Worm (Caenorhabditis elegans): ENCODE measurements around the gene H08J19.1.
A peak's percentile ranks its signal among the peaks of the same experiment; 100 is the strongest.

H08J19.1 gene

DNA sequence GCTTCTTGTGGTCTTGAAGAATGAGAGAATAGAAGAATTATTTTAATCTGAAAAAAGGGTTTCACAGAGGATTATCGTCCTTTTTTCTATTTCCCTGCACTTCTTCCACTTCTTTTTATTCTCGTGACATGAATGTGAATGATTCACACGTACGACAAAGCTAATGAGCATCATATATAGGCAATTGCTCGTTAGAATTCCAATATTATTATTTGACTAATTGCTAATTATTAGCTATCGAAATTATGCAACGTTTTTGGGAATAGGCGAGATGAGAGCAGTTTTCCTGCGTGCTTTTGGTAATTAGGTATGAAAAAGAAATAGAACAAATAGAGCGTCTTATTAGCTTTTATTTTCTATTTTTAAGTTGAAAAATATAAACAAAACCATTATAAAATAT is 15.0 kb downstream of the H08J19.1 start:
- no peak for TF ChIP-seq Y67H2A.10 (GFP tag; conservative IDR thresholded peaks at IDR 0.05)
- TF ChIP-seq ztf-28 (GFP tag; IDR thresholded peaks at IDR 0.05), result no peak
- TF ChIP-seq hmg-20 (GFP tag; IDR thresholded peaks at IDR 0.05), result no peak
- no peak for TF ChIP-seq somi-1 (GFP tag; optimal IDR thresholded peaks at IDR 0.05)
- TF ChIP-seq ceh-79 (tag; optimal IDR thresholded peaks at IDR 0.05), result no peak

DNA sequence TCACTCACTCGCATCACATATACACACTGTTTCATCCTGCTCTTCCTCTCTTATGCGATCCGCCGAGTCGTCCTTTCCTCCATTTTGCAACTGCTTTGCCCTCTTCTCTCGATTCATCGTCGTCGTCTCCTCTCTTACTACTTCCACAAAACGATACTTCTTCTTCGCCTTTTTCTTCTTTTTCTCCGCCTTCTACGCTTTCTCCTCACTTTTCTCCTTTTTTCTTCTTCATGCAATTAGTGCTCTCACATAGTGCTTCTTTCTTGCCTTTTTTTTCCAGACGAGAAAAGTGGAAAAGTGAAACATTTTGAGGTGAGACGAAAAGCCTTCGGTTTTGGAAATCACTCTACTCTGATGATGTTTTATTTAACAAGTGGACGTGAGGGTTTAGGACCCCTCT is 16.8 kb downstream of the H08J19.1 start:
- TF ChIP-seq zim-3 (tag; optimal IDR thresholded peaks at IDR 0.05), result no peak
- no peak for TF ChIP-seq Y53G8AR.9 (GFP tag; conservative IDR thresholded peaks at IDR 0.05)
- no peak for TF ChIP-seq chd-7 (tag; optimal IDR thresholded peaks at IDR 0.05)
- TF ChIP-seq him-1 (tag; optimal IDR thresholded peaks at IDR 0.05), result no peak
- TF ChIP-seq attf-3 (GFP tag; conservative IDR thresholded peaks at IDR 0.05), result no peak
- TF ChIP-seq dox-1 (GFP tag; IDR thresholded peaks at IDR 0.05), result no peak
- no peak for TF ChIP-seq pha-4 (tag; optimal IDR thresholded peaks at IDR 0.05)
- no peak for TF ChIP-seq aptf-2 (GFP tag; conservative IDR thresholded peaks at IDR 0.05)
- no peak for TF ChIP-seq bed-2 (GFP tag; IDR thresholded peaks at IDR 0.05)
- TF ChIP-seq ceh-100 (GFP tag; IDR thresholded peaks at IDR 0.05), result no peak
- no peak for TF ChIP-seq snpc-1.3 (tag; optimal IDR thresholded peaks at IDR 0.05; ENCODE audit: insufficient read depth)
- no peak for TF ChIP-seq Y67H2A.10 (GFP tag; conservative IDR thresholded peaks at IDR 0.05)
- no peak for TF ChIP-seq bed-1 (GFP tag; IDR thresholded peaks at IDR 0.05)
- no peak for TF ChIP-seq madf-10 (tag; optimal IDR thresholded peaks at IDR 0.05)

ce11 chrX:15663740-15664139 is 21.0 kb downstream of the H08J19.1 start:
- TF ChIP-seq madf-3 (GFP tag; IDR thresholded peaks at IDR 0.05) (no peak), lag-1 (GFP tag; IDR thresholded peaks at IDR 0.05) (no peak), Y67H2A.10 (GFP tag; conservative IDR thresholded peaks at IDR 0.05) (no peak), ztf-18 (tag; optimal IDR thresholded peaks at IDR 0.05) (no peak), attf-3 (GFP tag; conservative IDR thresholded peaks at IDR 0.05) (no peak), tlf-1 (GFP tag; optimal IDR thresholded peaks at IDR 0.05) (no peak), repo-1 (tag; optimal IDR thresholded peaks at IDR 0.05) (no peak), snpc-4 (GFP tag; optimal IDR thresholded peaks at IDR 0.05) (no peak), snpc-4 (tag; optimal IDR thresholded peaks at IDR 0.05) (peak in 2 of 4 experiments; percentile 88 to 89)

DNA sequence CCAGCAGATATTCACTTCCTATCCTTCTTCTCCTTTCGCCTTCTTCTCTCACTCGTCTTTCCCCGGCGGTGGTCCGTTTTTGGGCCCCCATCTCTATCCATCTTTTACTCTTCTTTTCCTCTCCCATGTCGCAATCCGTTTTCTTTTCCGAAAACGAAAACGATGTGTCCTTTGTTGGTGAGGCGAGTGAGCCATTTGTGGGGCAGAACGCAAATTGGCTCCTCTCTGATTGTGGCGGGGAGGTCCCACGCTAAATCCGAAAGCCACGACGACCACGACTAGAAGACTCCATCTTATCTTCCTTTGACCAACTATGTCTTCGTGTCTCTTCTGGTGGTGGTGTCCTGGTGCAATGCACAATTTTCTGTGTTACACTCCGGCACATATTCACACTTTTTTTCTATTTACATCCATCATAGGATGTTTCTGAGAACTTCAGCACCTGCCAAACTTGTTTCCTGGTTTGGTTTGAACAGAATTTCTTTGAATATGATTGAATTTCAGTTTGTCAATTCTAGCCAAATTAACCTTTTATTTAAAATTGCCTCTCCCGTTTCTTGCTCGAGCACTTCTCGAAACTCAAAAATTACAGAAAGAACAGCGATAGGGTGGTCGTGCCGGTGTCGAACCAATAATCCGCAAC is 23.6 kb downstream of the H08J19.1 start, which contains the start of gene pcdr-1:
pcdr-1 (plus strand) TSS at position 593 of the 643 bp plus-strand sequence.
- TF ChIP-seq aptf-3 (GFP tag; IDR thresholded peaks at IDR 0.05) (no peak), zfh-2 (GFP tag; conservative IDR thresholded peaks at IDR 0.05) (peak; percentile 39; the same call in 1 of the 2 replicates)

ce11 chrX:15668053-15668599 is 25.4 kb downstream of the H08J19.1 start:
- TF ChIP-seq ztf-3 (GFP tag; optimal IDR thresholded peaks at IDR 0.05) (peak; percentile 51), lir-1 (GFP tag; conservative IDR thresholded peaks at IDR 0.05) (0 out of 2 replicates have a peak, but pooled peaks have one; percentile 25), snpc-4 (GFP tag; optimal IDR thresholded peaks at IDR 0.05) (no peak), snpc-4 (tag; optimal IDR thresholded peaks at IDR 0.05) (peak in 2 of 4 experiments; percentile 38 to 64), Y79H2A.3 (GFP tag; conservative IDR thresholded peaks at IDR 0.05) (no peak), rcor-1 (GFP tag; IDR thresholded peaks at IDR 0.05) (no peak), unc-62 (GFP tag; optimal IDR thresholded peaks at IDR 0.05) (no peak), let-607 (tag; optimal IDR thresholded peaks at IDR 0.05) (no peak), bed-1 (GFP tag; IDR thresholded peaks at IDR 0.05) (no peak), lin-54 (GFP tag; optimal IDR thresholded peaks at IDR 0.05) (no peak), dpl-1 (GFP tag; optimal IDR thresholded peaks at IDR 0.05) (no peak), snpc-3.4 (tag; optimal IDR thresholded peaks at IDR 0.05) (no peak), egrh-3 (GFP tag; IDR thresholded peaks at IDR 0.05) (peak; percentile 57; the same call in 1 of the 2 replicates), ceh-27 (GFP tag; optimal IDR thresholded peaks at IDR 0.05) (peak; percentile 48), aptf-3 (GFP tag; IDR thresholded peaks at IDR 0.05) (no peak), nhr-27 (tag; optimal IDR thresholded peaks at IDR 0.05) (peak; percentile 2), tbp1 (GFP tag; optimal IDR thresholded peaks at IDR 0.05) (no peak)
